Worm (Caenorhabditis elegans): ENCODE data around the gene C56C10.6.

DNA sequence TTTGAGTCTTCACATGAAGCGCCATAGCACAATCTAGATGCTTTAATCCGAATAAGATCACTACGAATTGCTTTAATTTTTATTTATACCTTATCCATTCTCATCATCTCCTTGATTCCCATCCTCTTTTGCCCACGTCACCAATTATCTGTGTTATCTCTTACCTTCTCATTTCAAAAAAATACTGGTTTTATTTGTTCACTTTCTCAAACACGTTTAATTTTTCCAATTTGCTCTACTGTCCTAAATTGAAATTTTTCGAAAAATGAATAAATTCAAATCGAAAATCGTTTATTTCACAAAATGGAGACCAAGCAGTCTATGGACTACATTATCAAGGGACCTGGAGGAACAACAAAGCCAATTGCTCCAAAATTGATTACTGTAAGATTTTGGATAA is 40.8 kb upstream of the C56C10.6 start, which contains the start of gene F54H5.3:
- TF ChIP-seq irx-1 (tag; optimal IDR thresholded peaks at IDR 0.05) (no peak), nhr-90 (tag; optimal IDR thresholded peaks at IDR 0.05; ENCODE audit: poor library complexity) (no peak), fos-1 (tag; optimal IDR thresholded peaks at IDR 0.05) (no peak), Y116A8C.19 (tag; optimal IDR thresholded peaks at IDR 0.05; ENCODE audit: borderline replicate concordance) (no peak), nhr-28 (tag; optimal IDR thresholded peaks at IDR 0.05) (no peak), jun-1 (tag; optimal IDR thresholded peaks at IDR 0.05) (no peak), nhr-12 (tag; optimal IDR thresholded peaks at IDR 0.05) (no peak), ztf-11 (tag; optimal IDR thresholded peaks at IDR 0.05) (no peak), sox-4 (tag; optimal IDR thresholded peaks at IDR 0.05) (no peak)
